Worm (Caenorhabditis elegans): ENCODE data around the gene T01B7.13.
A peak's percentile ranks its signal among the peaks of the same experiment; 100 is the strongest.

Gene T01B7.13

DNA sequence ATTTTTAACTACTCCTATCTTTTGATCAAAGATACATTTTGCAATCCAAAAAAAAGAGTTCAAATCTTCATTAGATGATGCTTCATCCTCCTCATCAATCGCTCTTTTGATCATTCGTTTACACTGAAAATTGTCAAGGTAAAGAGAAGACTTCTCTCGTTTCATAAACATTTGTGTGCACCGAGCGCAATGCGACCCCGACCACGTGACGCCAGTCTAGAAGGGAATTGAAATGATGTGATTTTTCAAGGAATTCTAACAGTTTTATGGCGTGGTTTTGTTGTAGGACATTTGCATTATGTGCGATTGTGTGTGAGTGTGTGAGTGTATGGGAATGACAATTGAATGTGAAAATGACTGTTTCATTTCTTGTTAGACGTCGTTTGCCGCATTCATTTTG lies 26.1 kb downstream of the T01B7.13 start:
- TF ChIP-seq hmg-20 (GFP tag; IDR thresholded peaks at IDR 0.05): no peak
- no peak for TF ChIP-seq snpc-1.1 (tag; optimal IDR thresholded peaks at IDR 0.05; ENCODE audit: insufficient read depth)
- no peak for TF ChIP-seq attf-5 (GFP tag; optimal IDR thresholded peaks at IDR 0.05)
- TF ChIP-seq somi-1 (GFP tag; optimal IDR thresholded peaks at IDR 0.05): peak; percentile 34
- TF ChIP-seq chd-7 (tag; optimal IDR thresholded peaks at IDR 0.05): no peak
- TF ChIP-seq madf-3 (GFP tag; IDR thresholded peaks at IDR 0.05): no peak
- no peak for TF ChIP-seq snpc-4 (GFP tag; optimal IDR thresholded peaks at IDR 0.05)
- no peak for TF ChIP-seq snpc-4 (tag; optimal IDR thresholded peaks at IDR 0.05)
- TF ChIP-seq snpc-1.3 (tag; optimal IDR thresholded peaks at IDR 0.05; ENCODE audit: insufficient read depth): no peak
- TF ChIP-seq nhr-80 (tag; optimal IDR thresholded peaks at IDR 0.05): peak; percentile 33
- TF ChIP-seq T26A5.8 (tag; optimal IDR thresholded peaks at IDR 0.05): no peak
- TF ChIP-seq nhr-90 (tag; optimal IDR thresholded peaks at IDR 0.05): no peak
- no peak for TF ChIP-seq dox-1 (GFP tag; IDR thresholded peaks at IDR 0.05)
- no peak for TF ChIP-seq nhr-120 (GFP tag; IDR thresholded peaks at IDR 0.05)
- no peak for TF ChIP-seq rec-8 (tag; optimal IDR thresholded peaks at IDR 0.05)
- no peak for TF ChIP-seq aptf-2 (GFP tag; conservative IDR thresholded peaks at IDR 0.05)
- TF ChIP-seq F39B2.1 (GFP tag; IDR thresholded peaks at IDR 0.05): no peak
- TF ChIP-seq F37B4.10 (GFP tag; IDR thresholded peaks at IDR 0.05): no peak
- peak; percentile 47; the same call in 1 of the 2 replicates for TF ChIP-seq C06A6.2 (GFP tag; conservative IDR thresholded peaks at IDR 0.05)
- TF ChIP-seq F57C9.4 (tag; optimal IDR thresholded peaks at IDR 0.05): no peak
- no peak for TF ChIP-seq mxl-1 (tag; optimal IDR thresholded peaks at IDR 0.05)
- no peak for TF ChIP-seq ceh-79 (tag; optimal IDR thresholded peaks at IDR 0.05)
- TF ChIP-seq cebp-2 (GFP tag; IDR thresholded peaks at IDR 0.05): no peak
- no peak for TF ChIP-seq tbx-9 (tag; optimal IDR thresholded peaks at IDR 0.05; ENCODE audit: borderline replicate concordance)
- TF ChIP-seq D2030.7 (GFP tag; IDR thresholded peaks at IDR 0.05): no peak
- TF ChIP-seq cebp-1 (GFP tag; IDR thresholded peaks at IDR 0.05): no peak
- peak; percentile 35 for TF ChIP-seq cebp-1 (tag; optimal IDR thresholded peaks at IDR 0.05)
- TF ChIP-seq F55B11.4 (tag; optimal IDR thresholded peaks at IDR 0.05; ENCODE audit: borderline replicate concordance, insufficient read depth): no peak
- TF ChIP-seq K11D2.4 (GFP tag; IDR thresholded peaks at IDR 0.05): no peak
- TF ChIP-seq F33H1.4 (GFP tag; IDR thresholded peaks at IDR 0.05): no peak
- no peak for TF ChIP-seq B0019.2 (GFP tag; conservative IDR thresholded peaks at IDR 0.05)
- no peak for TF ChIP-seq ztf-26 (tag; optimal IDR thresholded peaks at IDR 0.05)
- TF ChIP-seq sptf-2 (GFP tag; optimal IDR thresholded peaks at IDR 0.05): no peak
- no peak for TF ChIP-seq Y53F4B.3 (GFP tag; IDR thresholded peaks at IDR 0.05)
- peak; percentile 19 for TF ChIP-seq ztf-22 (GFP tag; optimal IDR thresholded peaks at IDR 0.05)
- no peak for TF ChIP-seq ekl-4 (GFP tag; IDR thresholded peaks at IDR 0.05)

- TF ChIP-seq nfya-2 (GFP tag; IDR thresholded peaks at IDR 0.05) (no peak), madf-6 (GFP tag; IDR thresholded peaks at IDR 0.05) (no peak), B0336.3 (GFP tag; IDR thresholded peaks at IDR 0.05) (peak; percentile 62), ztf-22 (GFP tag; optimal IDR thresholded peaks at IDR 0.05) (no peak), lag-1 (GFP tag; IDR thresholded peaks at IDR 0.05) (0 out of 2 replicates have a peak, but pooled peaks have one; percentile 41), tlf-1 (GFP tag; optimal IDR thresholded peaks at IDR 0.05) (peak; percentile 33), F10E7.11 (tag; optimal IDR thresholded peaks at IDR 0.05) (no peak), lir-1 (GFP tag; conservative IDR thresholded peaks at IDR 0.05) (0 out of 2 replicates have a peak, but pooled peaks have one; percentile 6), hlh-26 (GFP tag; conservative IDR thresholded peaks at IDR 0.05) (no peak), nhr-90 (tag; optimal IDR thresholded peaks at IDR 0.05) (peak; percentile 34), lin-26 (GFP tag; IDR thresholded peaks at IDR 0.05) (peak; percentile 75), mcd-1 (GFP tag; IDR thresholded peaks at IDR 0.05) (0 out of 2 replicates have a peak, but pooled peaks have one; percentile 21), nhr-80 (tag; optimal IDR thresholded peaks at IDR 0.05) (peak; percentile 16), C06A6.2 (GFP tag; conservative IDR thresholded peaks at IDR 0.05) (peak; percentile 70), B0019.2 (GFP tag; conservative IDR thresholded peaks at IDR 0.05) (no peak), cebp-1 (GFP tag; IDR thresholded peaks at IDR 0.05) (0 out of 2 replicates have a peak, but pooled peaks have one; percentile 14), cebp-1 (tag; optimal IDR thresholded peaks at IDR 0.05) (peak; percentile 41), sdz-38 (tag; optimal IDR thresholded peaks at IDR 0.05) (no peak), somi-1 (GFP tag; optimal IDR thresholded peaks at IDR 0.05) (peak; percentile 88)
These were observed 27.0 kb downstream of the T01B7.13 start for ce11 chrII:8742006-8742847.

Measured in whole organism, young adult.